Worm (Caenorhabditis elegans) whole organism, L4 larva: Measurements from ENCODE around the gene T06D8.10.

Experiments used
- F26F4.8 ChIP-seq: fragments of 200-800 bp; sonication (Bioruptor generic); conservative IDR thresholded peaks from 2 replicates; pipeline ENCODE4 v1.3.6; 2022; ENCODE audit warnings: missing genetic modification characterization, missing compliant biosample characterization
- T20F7.1 ChIP-seq: fragments of 200-800 bp; sonication (Bioruptor generic); optimal IDR thresholded peaks from 2 replicates; lab custom pipeline; 2018; ENCODE audit warnings: mild to moderate bottlenecking, missing genetic modification characterization, missing compliant biosample characterization
- Y105C5A.15 ChIP-seq: fragments of 200-800 bp; sonication (Bioruptor generic); IDR thresholded peaks from 2 replicates; pipeline ENCODE4 v1.3.6; 2022; ENCODE audit warnings: missing genetic modification characterization, missing compliant biosample characterization
- Y5F2A.4 ChIP-seq: fragments of 200-800 bp; sonication (Bioruptor generic); optimal IDR thresholded peaks from 2 replicates; lab custom pipeline; 2018; ENCODE audit warnings: mild to moderate bottlenecking, missing genetic modification characterization, missing compliant biosample characterization
- aly-2 ChIP-seq: sonication (generic microtip); optimal IDR thresholded peaks from 2 replicates; lab custom pipeline; 2018; ENCODE audit warnings: missing biosample characterization, missing genetic modification characterization
- arid-1 ChIP-seq: fragments of 200-800 bp; sonication (Bioruptor generic); conservative IDR thresholded peaks from 2 replicates; pipeline ENCODE4 v1.3.6; 2022; ENCODE audit warnings: missing genetic modification reagents, missing genetic modification characterization, missing compliant biosample characterization
- attf-4 ChIP-seq: sonication (generic microtip); optimal IDR thresholded peaks from 3 replicates; lab custom pipeline; 2017; ENCODE audit warnings: missing biosample characterization, missing genetic modification characterization
- ceh-44 ChIP-seq: fragments of 200-800 bp; sonication (Bioruptor generic); IDR thresholded peaks from 2 replicates; pipeline ENCODE4 v1.3.6; 2022; ENCODE audit warnings: missing genetic modification reagents, missing genetic modification characterization, missing compliant biosample characterization
- cey-2 ChIP-seq: sonication (generic microtip); optimal IDR thresholded peaks from 3 replicates; lab custom pipeline; 2017; ENCODE audit warnings: missing genetic modification characterization, mild to moderate bottlenecking, missing compliant biosample characterization, antibody characterized with exemption, borderline replicate concordance; ENCODE audit not compliant: insufficient read depth
- daf-16 ChIP-seq, 3 experiments: sonication (generic microtip); optimal IDR thresholded peaks; 2 replicates each; lab custom pipeline; 2016 to 2017; ENCODE audit warnings: missing genetic modification characterization in 3 of 3, missing genetic modification reagents in 3 of 3, mild to moderate bottlenecking in 2 of 3, missing compliant biosample characterization in 2 of 3, missing biosample characterization in 1 of 3, moderate library complexity in 1 of 3
- dmd-8 ChIP-seq: fragments of 200-800 bp; sonication (Bioruptor generic); IDR thresholded peaks from 2 replicates; pipeline ENCODE4 v1.3.6; 2022; ENCODE audit warnings: missing genetic modification characterization, missing compliant biosample characterization
- dve-1 ChIP-seq: sonication (generic microtip); optimal IDR thresholded peaks from 2 replicates; lab custom pipeline; 2017; ENCODE audit warnings: antibody characterized with exemption, mild to moderate bottlenecking, missing genetic modification characterization, missing compliant biosample characterization; ENCODE audit not compliant: insufficient read depth
- egl-27 ChIP-seq: sonication (generic microtip); optimal IDR thresholded peaks from 3 replicates; lab custom pipeline; 2017; ENCODE audit warnings: missing biosample characterization, missing genetic modification reagents, missing genetic modification characterization
- fkh-10 ChIP-seq: fragments of 150-350 bp; optimal IDR thresholded peaks from 2 replicates; lab custom pipeline; 2014; ENCODE audit warnings: missing biosample characterization, missing genetic modification reagents, missing genetic modification characterization
- fos-1 ChIP-seq: fragments of 150-350 bp; optimal IDR thresholded peaks from 2 replicates; lab custom pipeline; 2014; ENCODE audit warnings: missing biosample characterization, missing genetic modification characterization
- gei-8 ChIP-seq: fragments of 200-800 bp; sonication (Bioruptor generic); optimal IDR thresholded peaks from 2 replicates; lab custom pipeline; 2018; ENCODE audit warnings: mild to moderate bottlenecking, missing genetic modification characterization, missing compliant biosample characterization
- hif-1 ChIP-seq, 2 experiments: sonication (generic microtip); optimal IDR thresholded peaks; 2 replicates each; lab custom pipeline; 2016 to 2017; ENCODE audit warnings: missing compliant biosample characterization in 2 of 2, missing genetic modification characterization in 2 of 2, missing genetic modification reagents in 2 of 2, missing genotype in 2 of 2, mild to moderate bottlenecking in 1 of 2
- hlh-30 ChIP-seq: sonication (generic microtip); optimal IDR thresholded peaks from 2 replicates; lab custom pipeline; 2017; ENCODE audit warnings: antibody characterized with exemption, mild to moderate bottlenecking, missing genetic modification characterization, missing compliant biosample characterization; ENCODE audit not compliant: insufficient read depth
- hmg-1.1 ChIP-seq: fragments of 200-800 bp; sonication (Bioruptor generic); IDR thresholded peaks from 2 replicates; pipeline ENCODE4 v1.3.6; 2022; ENCODE audit warnings: missing genetic modification reagents, missing genetic modification characterization, missing compliant biosample characterization
- mdl-1 ChIP-seq, 2 experiments: fragments of 150-350 bp in 1 of 2; sonication (generic microtip) in 1 of 2; optimal IDR thresholded peaks; 2 replicates each; lab custom pipeline; 2014 to 2017; ENCODE audit warnings: missing biosample characterization in 2 of 2, missing genetic modification characterization in 2 of 2
- mdt-29 ChIP-seq: fragments of 200-800 bp; sonication (Bioruptor generic); IDR thresholded peaks from 2 replicates; pipeline ENCODE4 v1.3.6; 2022; ENCODE audit warnings: missing genetic modification reagents, missing genetic modification characterization, missing compliant biosample characterization
- mep-1 ChIP-seq: fragments of 150-350 bp; sonication (generic microtip); optimal IDR thresholded peaks from 3 replicates; lab custom pipeline; 2014; ENCODE audit warnings: missing biosample characterization, missing genetic modification characterization
- nhr-10 ChIP-seq: fragments of 150-350 bp; optimal IDR thresholded peaks from 2 replicates; lab custom pipeline; 2014; ENCODE audit warnings: missing biosample characterization, missing genetic modification characterization
- nhr-102 ChIP-seq: sonication (generic microtip); optimal IDR thresholded peaks from 2 replicates; lab custom pipeline; 2016; ENCODE audit warnings: mild to moderate bottlenecking, missing genetic modification characterization, moderate library complexity, missing compliant biosample characterization
- nhr-237 ChIP-seq: sonication (generic microtip); optimal IDR thresholded peaks from 2 replicates; lab custom pipeline; 2017; ENCODE audit warnings: missing biosample characterization, missing genetic modification characterization
- nhr-28 ChIP-seq: fragments of 150-350 bp; optimal IDR thresholded peaks from 2 replicates; lab custom pipeline; 2014; ENCODE audit warnings: missing biosample characterization, missing genetic modification characterization
- nhr-6 ChIP-seq: fragments of 150-350 bp; optimal IDR thresholded peaks from 2 replicates; lab custom pipeline; 2014; ENCODE audit warnings: missing biosample characterization, missing genetic modification characterization
- nhr-76 ChIP-seq: fragments of 150-350 bp; optimal IDR thresholded peaks from 2 replicates; lab custom pipeline; 2014; ENCODE audit warnings: missing biosample characterization, missing genetic modification characterization
- php-3 ChIP-seq: fragments of 200-800 bp; sonication (Bioruptor generic); IDR thresholded peaks from 2 replicates; pipeline ENCODE4 v1.3.6; 2022; ENCODE audit warnings: missing genetic modification reagents, missing genetic modification characterization, missing compliant biosample characterization
- pqm-1 ChIP-seq: sonication (generic microtip); optimal IDR thresholded peaks from 2 replicates; lab custom pipeline; 2017; ENCODE audit warnings: missing biosample characterization, missing genetic modification characterization
- set-16 ChIP-seq: fragments of 200-800 bp; sonication (Bioruptor generic); IDR thresholded peaks from 2 replicates; pipeline ENCODE4 v1.3.6; 2022; ENCODE audit warnings: missing genetic modification reagents, missing genetic modification characterization, missing compliant biosample characterization
- snpc-1.2 ChIP-seq: fragments of 200-800 bp; sonication (Bioruptor generic); IDR thresholded peaks from 2 replicates; pipeline ENCODE4 v1.3.6; 2022; ENCODE audit warnings: missing genetic modification reagents, missing genetic modification characterization, missing compliant biosample characterization
- tag-97 ChIP-seq: fragments of 200-800 bp; sonication (Bioruptor generic); IDR thresholded peaks from 2 replicates; pipeline ENCODE4 v1.3.6; 2022; ENCODE audit warnings: missing genetic modification characterization, missing compliant biosample characterization
- tra-1 ChIP-seq: fragments of 200-800 bp; sonication (Bioruptor generic); IDR thresholded peaks from 2 replicates; pipeline ENCODE4 v1.3.6; 2022; ENCODE audit warnings: missing genetic modification reagents, missing genetic modification characterization, missing compliant biosample characterization
- unc-39 ChIP-seq: sonication (generic microtip); optimal IDR thresholded peaks from 2 replicates; lab custom pipeline; 2017; ENCODE audit warnings: missing biosample characterization, missing genetic modification characterization
- zip-11 ChIP-seq: fragments of 200-800 bp; sonication (Bioruptor generic); IDR thresholded peaks from 2 replicates; pipeline ENCODE4 v1.3.6; 2022; ENCODE audit warnings: missing genetic modification characterization, missing compliant biosample characterization
- ztf-7 ChIP-seq: fragments of 150-350 bp; optimal IDR thresholded peaks from 2 replicates; lab custom pipeline; 2014; ENCODE audit warnings: missing biosample characterization, missing genetic modification characterization

Gene T06D8.10

DNA sequence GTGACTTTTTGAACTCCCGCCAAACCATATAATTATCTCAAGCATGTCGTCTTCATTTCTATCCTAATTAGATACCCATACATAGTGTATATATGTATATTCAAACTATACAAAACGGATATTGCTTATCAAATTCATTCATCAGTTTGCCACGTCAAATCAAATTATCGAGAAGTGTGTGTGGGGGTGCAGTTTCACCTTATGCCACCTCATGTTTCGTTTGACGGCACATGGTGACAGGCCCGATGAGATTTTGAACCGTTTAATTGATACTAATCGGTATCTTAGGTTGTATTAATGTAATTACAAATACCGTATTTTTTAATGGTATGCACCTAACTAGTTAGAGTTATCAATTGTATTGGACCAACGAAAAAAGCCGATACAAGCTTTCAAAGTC is 37.4 kb upstream of the T06D8.10 start:
- TF ChIP-seq nhr-6 (tag; lab: Kevin White, UChicago) (no peak), mep-1 (no peak), tra-1 (GFP tag; lab: Robert Waterston, UW) (no peak), nhr-10 (tag; lab: Kevin White, UChicago) (no peak), F26F4.8 (GFP tag; lab: Robert Waterston, UW) (no peak), cey-2 (tag; lab: Kevin White, UChicago) (no peak), zip-11 (GFP tag; lab: Robert Waterston, UW) (no peak), tag-97 (GFP tag; lab: Robert Waterston, UW) (no peak), fos-1 (no peak), arid-1 (GFP tag; lab: Robert Waterston, UW) (no peak), Y105C5A.15 (no peak), ztf-7 (no peak), dve-1 (tag; lab: Kevin White, UChicago) (no peak), Y5F2A.4 (GFP tag; lab: Kevin White, UChicago) (no peak), php-3 (no peak)

DNA sequence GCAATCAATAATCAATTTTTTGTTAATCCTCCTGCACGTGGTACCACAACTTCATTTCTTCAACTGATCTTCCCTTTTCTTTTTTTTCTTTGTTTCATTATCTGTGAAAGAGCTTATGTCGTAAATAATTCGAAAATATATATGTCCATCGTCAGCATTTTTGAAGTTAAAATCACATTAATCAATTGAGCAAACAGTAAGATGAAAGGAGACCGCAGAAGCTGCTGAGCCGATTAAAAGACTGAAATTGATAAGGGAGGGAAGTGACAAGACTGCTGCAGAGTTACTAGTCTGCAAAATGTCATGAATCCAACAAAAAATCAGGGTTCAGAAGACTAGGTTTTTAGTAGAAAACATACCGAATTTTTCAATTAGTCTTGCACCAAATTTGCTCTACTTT is 36.5 kb upstream of the T06D8.10 start:
- TF ChIP-seq tag-97 (GFP tag; lab: Robert Waterston, UW) = no peak
- no peak for TF ChIP-seq unc-39 (tag; lab: Kevin White, UChicago)
- TF ChIP-seq set-16 (GFP tag; lab: Robert Waterston, UW) = no peak
- peak; percentile 71 for TF ChIP-seq pqm-1
- TF ChIP-seq F26F4.8 (GFP tag; lab: Robert Waterston, UW) = no peak
- TF ChIP-seq cey-2 (tag; lab: Kevin White, UChicago) = no peak
- TF ChIP-seq T20F7.1 (GFP tag; lab: Kevin White, UChicago) = no peak
- no peak for TF ChIP-seq hif-1 (tag; optimal IDR thresholded peaks at IDR 0.05; lab: Kevin White, UChicago)
- no peak for TF ChIP-seq hmg-1.1 (GFP tag; lab: Robert Waterston, UW)
- TF ChIP-seq hlh-30 (tag; lab: Kevin White, UChicago) = no peak
- TF ChIP-seq daf-16 (GFP tag; optimal IDR thresholded peaks at IDR 0.05; lab: Kevin White, UChicago) = no peak
- TF ChIP-seq daf-16 (tag; optimal IDR thresholded peaks at IDR 0.05; lab: Kevin White, UChicago) = peak; percentile 29
- no peak for TF ChIP-seq nhr-237 (tag; lab: Kevin White, UChicago)
- TF ChIP-seq mdt-29 = no peak
- no peak for TF ChIP-seq snpc-1.2 (GFP tag; lab: Robert Waterston, UW)
- TF ChIP-seq nhr-28 (tag; lab: Kevin White, UChicago) = peak; percentile 6
- TF ChIP-seq aly-2 (tag; lab: Kevin White, UChicago) = no peak

DNA sequence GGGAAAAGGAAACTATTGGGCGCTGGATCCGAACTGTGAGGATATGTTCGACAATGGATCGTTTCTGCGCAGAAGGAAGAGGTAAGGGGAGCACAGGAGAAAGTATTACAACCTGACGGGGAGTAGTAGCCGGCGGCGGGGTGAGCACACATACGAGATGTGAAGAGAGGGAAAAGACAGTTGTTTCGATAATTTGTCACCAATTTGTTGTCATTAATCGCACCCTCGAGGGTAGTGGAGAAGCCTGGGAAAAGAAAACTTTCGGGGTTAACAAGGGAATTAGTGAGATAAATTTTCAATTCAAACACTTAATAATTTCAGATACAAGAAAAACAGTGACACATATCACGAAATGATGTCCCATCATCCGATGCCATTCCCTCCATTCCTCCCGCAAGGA is 35.7 kb upstream of the T06D8.10 start:
- TF ChIP-seq ceh-44 (GFP tag; lab: Robert Waterston, UW) (no peak), fkh-10 (GFP tag; lab: Kevin White, UChicago) (no peak), arid-1 (GFP tag; lab: Robert Waterston, UW) (no peak), mdl-1 (tag; optimal IDR thresholded peaks at IDR 0.05; lab: Kevin White, UChicago) (no peak), gei-8 (GFP tag; lab: Kevin White, UChicago) (no peak), dve-1 (tag; lab: Kevin White, UChicago) (no peak), dmd-8 (GFP tag; lab: Robert Waterston, UW) (no peak), egl-27 (no peak), attf-4 (tag; lab: Kevin White, UChicago) (no peak), set-16 (GFP tag; lab: Robert Waterston, UW) (no peak), nhr-76 (no peak), nhr-102 (no peak)
